Worm (Caenorhabditis elegans) whole organism, young adult: ENCODE measurements around the gene acc-3.

Source experiments
- Y79H2A.3 ChIP-seq: fragments of 200-800 bp; sonication (Bioruptor generic); conservative IDR thresholded peaks from 2 replicates; pipeline ENCODE4 v1.3.6; 2022; ENCODE audit warnings: missing genetic modification reagents, missing genetic modification characterization, missing compliant biosample characterization
- ceh-100 ChIP-seq: fragments of 200-800 bp; sonication (Bioruptor generic); IDR thresholded peaks from 2 replicates; pipeline ENCODE4 v1.3.6; 2022; ENCODE audit warnings: missing genetic modification reagents, missing genetic modification characterization, missing compliant biosample characterization
- die-1 ChIP-seq: sonication (generic microtip); optimal IDR thresholded peaks from 2 replicates; lab custom pipeline; 2016; ENCODE audit warnings: missing genotype, mild to moderate bottlenecking, missing genetic modification characterization, missing compliant biosample characterization
- efl-1 ChIP-seq: fragments of 150-350 bp; optimal IDR thresholded peaks from 2 replicates; lab custom pipeline; 2014; ENCODE audit warnings: missing biosample characterization, missing genetic modification reagents, missing genetic modification characterization
- hsf-1 ChIP-seq: fragments of 200-800 bp; sonication (Bioruptor generic); IDR thresholded peaks from 2 replicates; pipeline ENCODE4 v1.3.6; 2022; ENCODE audit warnings: missing genetic modification reagents, missing genetic modification characterization, missing compliant biosample characterization
- madf-10 ChIP-seq: sonication (generic microtip); optimal IDR thresholded peaks from 2 replicates; lab custom pipeline; 2016; ENCODE audit warnings: mild to moderate bottlenecking, missing genetic modification characterization, missing compliant biosample characterization
- nfya-1 ChIP-seq: sonication (generic microtip); optimal IDR thresholded peaks from 2 replicates; lab custom pipeline; 2017; ENCODE audit warnings: antibody characterized with exemption, missing compliant biosample characterization, missing genetic modification characterization, borderline replicate concordance; ENCODE audit not compliant: insufficient read depth
- nhr-120 ChIP-seq: fragments of 200-800 bp; sonication (Bioruptor generic); IDR thresholded peaks from 2 replicates; pipeline ENCODE4 v1.3.6; 2022; ENCODE audit warnings: missing genetic modification characterization, missing compliant biosample characterization
- nhr-179 ChIP-seq: sonication (generic microtip); optimal IDR thresholded peaks from 2 replicates; lab custom pipeline; 2016; ENCODE audit warnings: mild to moderate bottlenecking, missing genetic modification characterization, missing compliant biosample characterization
- pha-4 ChIP-seq: fragments of 150-350 bp; sonication (generic microtip); optimal IDR thresholded peaks from 2 replicates; lab custom pipeline; 2014; ENCODE audit warnings: missing biosample characterization, missing genetic modification reagents, missing genetic modification characterization
- snpc-1.3 ChIP-seq: sonication (generic microtip); optimal IDR thresholded peaks from 2 replicates; lab custom pipeline; 2017; ENCODE audit warnings: missing genetic modification characterization, mild to moderate bottlenecking, missing compliant biosample characterization, antibody characterized with exemption, moderate library complexity, missing genotype, missing genetic modification reagents; ENCODE audit not compliant: insufficient read depth
- snpc-4 ChIP-seq, 5 experiments: fragments of 150-350 bp in 1 of 5; sonication (generic microtip) in 4 of 5; optimal IDR thresholded peaks; 2 replicates each; lab custom pipeline; 2014 to 2018; ENCODE audit warnings: missing genetic modification characterization in 5 of 5, missing biosample characterization in 3 of 5, antibody characterized with exemption in 2 of 5, mild to moderate bottlenecking in 2 of 5, missing compliant biosample characterization in 2 of 5, missing genotype in 2 of 5, moderate library complexity in 2 of 5, missing genetic modification reagents in 1 of 5
- unc-62 ChIP-seq: fragments of 150-350 bp; optimal IDR thresholded peaks from 2 replicates; lab custom pipeline; 2014; ENCODE audit warnings: missing biosample characterization, missing genetic modification reagents, missing genetic modification characterization
- ztf-25 ChIP-seq: fragments of 200-800 bp; sonication (Bioruptor generic); IDR thresholded peaks from 2 replicates; pipeline ENCODE4 v1.3.6; 2022; ENCODE audit warnings: missing genetic modification reagents, missing genetic modification characterization, missing compliant biosample characterization

- TF ChIP-seq nfya-1 (no peak), efl-1 (GFP tag; lab: Kevin White, UChicago) (no peak), die-1 (tag; lab: Kevin White, UChicago) (no peak), pha-4 (tag; lab: Kevin White, UChicago) (no peak), unc-62 (GFP tag; lab: Kevin White, UChicago) (no peak), madf-10 (no peak), nhr-179 (tag; lab: Kevin White, UChicago) (no peak), nhr-120 (GFP tag; lab: Robert Waterston, UW) (no peak), ztf-25 (GFP tag; lab: Robert Waterston, UW) (no peak), hsf-1 (no peak), snpc-1.3 (no peak), Y79H2A.3 (GFP tag; lab: Robert Waterston, UW) (no peak), snpc-4 (GFP tag; optimal IDR thresholded peaks at IDR 0.05; lab: Kevin White, UChicago) (no peak), snpc-4 (tag; optimal IDR thresholded peaks at IDR 0.05; lab: Kevin White, UChicago) (no peak), ceh-100 (GFP tag; lab: Robert Waterston, UW) (no peak)
Measured at ce11 chrX:4699411-4700050, 27.8 kb downstream of the acc-3 start, which contains the start of gene hyl-2.
